Worm (Caenorhabditis elegans) whole organism, L2 larva: Measurements from ENCODE around the gene hmg-12.
A peak's percentile ranks its signal among the peaks of the same experiment; 100 is the strongest.

ENCODE experiments used
- ceh-82 ChIP-seq: fragments of 150-350 bp; optimal IDR thresholded peaks from 2 replicates; lab custom pipeline; 2014; ENCODE audit warnings: missing biosample characterization, missing genetic modification characterization
- dmd-4 ChIP-seq: sonication (generic microtip); optimal IDR thresholded peaks from 2 replicates; lab custom pipeline; 2017; ENCODE audit warnings: missing biosample characterization, missing genetic modification characterization
- egl-27 ChIP-seq: sonication (generic microtip); optimal IDR thresholded peaks from 3 replicates; lab custom pipeline; 2017; ENCODE audit warnings: missing biosample characterization, missing genetic modification reagents, missing genetic modification characterization
- lsy-2 ChIP-seq, 2 experiments: fragments of 150-350 bp in 1 of 2; sonication (generic microtip) in 1 of 2; optimal IDR thresholded peaks; 2 replicates each; lab custom pipeline; 2014 to 2017; ENCODE audit warnings: missing biosample characterization in 2 of 2, missing genetic modification characterization in 2 of 2
- nhr-12 ChIP-seq: fragments of 150-350 bp; optimal IDR thresholded peaks from 2 replicates; lab custom pipeline; 2014; ENCODE audit warnings: missing biosample characterization, missing genetic modification characterization
- nhr-129 ChIP-seq: fragments of 150-350 bp; optimal IDR thresholded peaks from 2 replicates; lab custom pipeline; 2014; ENCODE audit warnings: missing biosample characterization, missing genetic modification characterization
- nhr-25 ChIP-seq: fragments of 150-350 bp; sonication (generic microtip); optimal IDR thresholded peaks from 3 replicates; lab custom pipeline; 2014; ENCODE audit warnings: missing biosample characterization, missing genetic modification characterization
- nhr-77 ChIP-seq: fragments of 150-350 bp; optimal IDR thresholded peaks from 2 replicates; lab custom pipeline; 2014; ENCODE audit warnings: missing biosample characterization, missing genetic modification characterization
- unc-39 ChIP-seq: fragments of 150-350 bp; optimal IDR thresholded peaks from 2 replicates; lab custom pipeline; 2014; ENCODE audit warnings: missing biosample characterization, missing genetic modification characterization
- unc-55 ChIP-seq: fragments of 150-350 bp; sonication (generic microtip); optimal IDR thresholded peaks from 3 replicates; lab custom pipeline; 2014; ENCODE audit warnings: missing biosample characterization, missing genetic modification reagents, missing genetic modification characterization

DNA sequence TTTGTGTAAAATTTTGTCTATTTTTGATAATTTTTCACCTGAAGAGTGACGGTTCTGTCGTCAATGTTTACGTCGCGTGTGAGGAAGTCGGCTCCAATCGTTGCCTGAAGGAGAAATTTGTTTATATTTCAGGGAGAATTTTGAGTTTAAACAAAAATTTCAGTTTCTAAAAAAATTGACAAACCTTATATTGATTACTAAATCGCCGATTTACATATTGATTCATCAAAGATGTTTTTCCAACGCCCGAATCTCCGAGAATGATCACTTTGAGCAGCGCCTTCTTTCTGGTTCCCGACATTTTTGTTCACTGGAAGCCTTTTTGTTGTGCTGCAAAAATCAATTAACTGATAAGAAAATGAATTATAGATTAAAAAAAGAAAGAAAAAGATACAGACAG is 50.3 kb downstream of the hmg-12 start, which contains the start of gene rab-7:
- TF ChIP-seq unc-39 (tag; lab: Kevin White, UChicago) (no peak), dmd-4 (tag; lab: Kevin White, UChicago) (no peak), nhr-12 (no peak), ceh-82 (tag; lab: Kevin White, UChicago) (no peak), nhr-77 (tag; lab: Kevin White, UChicago) (no peak), unc-55 (no peak), nhr-129 (tag; lab: Kevin White, UChicago) (no peak), nhr-25 (tag; lab: Kevin White, UChicago) (no peak), egl-27 (tag; lab: Kevin White, UChicago) (no peak), lsy-2 (tag; optimal IDR thresholded peaks at IDR 0.05; lab: Kevin White, UChicago) (peak in 1 of 2 experiments; percentile 17)
